Fruit fly (Drosophila melanogaster): ENCODE data around the gene TM9SF4.

Gene TM9SF4

dm6 chr2L:13793405-13793804 lies 46.7 kb downstream of the TM9SF4 start, which contains the start of gene Sec71 (continued):
- TF ChIP-seq so (GFP tag; IDR thresholded peaks at IDR 0.05), result no peak
- TF ChIP-seq otp (GFP tag; IDR thresholded peaks at IDR 0.05), result no peak
- TF ChIP-seq odd (GFP tag; optimal IDR thresholded peaks at IDR 0.05), result no peak
- TF ChIP-seq CG31224 (GFP tag; IDR thresholded peaks at IDR 0.05), result no peak
- TF ChIP-seq NC2α (GFP tag; optimal IDR thresholded peaks at IDR 0.05), result no peak
- TF ChIP-seq gfzf (GFP tag; optimal IDR thresholded peaks at IDR 0.05), result peak; percentile 89
- no peak for TF ChIP-seq CG11085 (GFP tag; IDR thresholded peaks at IDR 0.05)
- TF ChIP-seq phol (tag; optimal IDR thresholded peaks at IDR 0.05), result peak; percentile 21
- TF ChIP-seq CG14441 (GFP tag; IDR thresholded peaks at IDR 0.05), result no peak
- TF ChIP-seq fru (optimal IDR thresholded peaks at IDR 0.05), result no peak
- TF ChIP-seq Jarid2 (GFP tag; optimal IDR thresholded peaks at IDR 0.05), result no peak
- no peak for TF ChIP-seq CG10959 (GFP tag; IDR thresholded peaks at IDR 0.05)
- no peak for TF ChIP-seq CG17186 (GFP tag; optimal IDR thresholded peaks at IDR 0.05)
- TF ChIP-seq ems (GFP tag; optimal IDR thresholded peaks at IDR 0.05), result no peak
- no peak for TF ChIP-seq sima (GFP tag; optimal IDR thresholded peaks at IDR 0.05)
- peak; percentile 86 for TF ChIP-seq CG9797 (GFP tag; optimal IDR thresholded peaks at IDR 0.05)
- no peak for TF ChIP-seq CG11560 (tag; IDR thresholded peaks at IDR 0.05)
- no peak for TF ChIP-seq gce (GFP tag; IDR thresholded peaks at IDR 0.05)
- no peak for TF ChIP-seq nerfin-1 (tag; optimal IDR thresholded peaks at IDR 0.05)
- peak; percentile 86 for TF ChIP-seq YL-1 (GFP tag; optimal IDR thresholded peaks at IDR 0.05)
- TF ChIP-seq Tbp (GFP tag; optimal IDR thresholded peaks at IDR 0.05), result no peak
- no peak for TF ChIP-seq ro (GFP tag; IDR thresholded peaks at IDR 0.05)
- no peak for TF ChIP-seq Rfx (GFP tag; IDR thresholded peaks at IDR 0.05)
- no peak for TF ChIP-seq Dll (GFP tag; IDR thresholded peaks at IDR 0.05; ENCODE audit: partially characterized antibody)
- 0 out of 2 replicates have a peak, but pooled peaks have one; percentile 30 for TF ChIP-seq CG13287 (GFP tag; IDR thresholded peaks at IDR 0.05; ENCODE audit: partially characterized antibody)
- TF ChIP-seq zen (tag; optimal IDR thresholded peaks at IDR 0.05), result peak; percentile 4
- peak; percentile 48 for TF ChIP-seq HmgZ (tag; optimal IDR thresholded peaks at IDR 0.05)
- TF ChIP-seq CG34376 (GFP tag; optimal IDR thresholded peaks at IDR 0.05), result no peak
- TF ChIP-seq Max (GFP tag; optimal IDR thresholded peaks at IDR 0.05), result no peak
- TF ChIP-seq CG4617 (GFP tag; optimal IDR thresholded peaks at IDR 0.05; ENCODE audit: borderline replicate concordance), result peak; percentile 86
- TF ChIP-seq crol (GFP tag; IDR thresholded peaks at IDR 0.05), result peak; percentile 71
- TF ChIP-seq al (GFP tag; IDR thresholded peaks at IDR 0.05), result no peak
- no peak for TF ChIP-seq CG13624 (GFP tag; optimal IDR thresholded peaks at IDR 0.05)
- TF ChIP-seq CG16863 (GFP tag; optimal IDR thresholded peaks at IDR 0.05), result peak; percentile 3
- TF ChIP-seq Ets65A (GFP tag), result peak; percentile 90
- no peak for TF ChIP-seq Atf-2 (GFP tag; optimal IDR thresholded peaks at IDR 0.05)
- no peak for TF ChIP-seq CG2199 (GFP tag; IDR thresholded peaks at IDR 0.05)
- no peak for TF ChIP-seq Aef1 (GFP tag; IDR thresholded peaks at IDR 0.05)
- TF ChIP-seq NC2β (GFP tag; optimal IDR thresholded peaks at IDR 0.05), result no peak
- TF ChIP-seq CG17359 (tag; optimal IDR thresholded peaks at IDR 0.05), result no peak
- no peak for TF ChIP-seq mirr (GFP tag; optimal IDR thresholded peaks at IDR 0.05)
- no peak for TF ChIP-seq CG4360 (GFP tag; IDR thresholded peaks at IDR 0.05)
- no peak for TF ChIP-seq CG17361 (GFP tag; IDR thresholded peaks at IDR 0.05)
- TF ChIP-seq emc (GFP tag; optimal IDR thresholded peaks at IDR 0.05), result no peak
- TF ChIP-seq pb (GFP tag; optimal IDR thresholded peaks at IDR 0.05), result no peak
- TF ChIP-seq D19B (GFP tag; optimal IDR thresholded peaks at IDR 0.05), result no peak
- TF ChIP-seq pho (GFP tag; optimal IDR thresholded peaks at IDR 0.05), result no peak
- TF ChIP-seq CG5953 (GFP tag; IDR thresholded peaks at IDR 0.05), result no peak
- TF ChIP-seq CG6254 (GFP tag; optimal IDR thresholded peaks at IDR 0.05), result no peak
- no peak for TF ChIP-seq Pdp1 (GFP tag; optimal IDR thresholded peaks at IDR 0.05)
- TF ChIP-seq CG30431 (GFP tag; optimal IDR thresholded peaks at IDR 0.05), result no peak
- no peak for TF ChIP-seq GATAe (GFP tag; conservative IDR thresholded peaks at IDR 0.05)
- no peak for TF ChIP-seq Dek (tag; optimal IDR thresholded peaks at IDR 0.05)
